Worm (Caenorhabditis elegans) whole organism, L1 larva: ENCODE results near the gene T13C2.2.

ENCODE experiments used
- alr-1 ChIP-seq: fragments of 200-800 bp; sonication (Bioruptor generic); optimal IDR thresholded peaks from 2 replicates; lab custom pipeline; 2018; ENCODE audit warnings: borderline replicate concordance, mild to moderate bottlenecking, missing genetic modification characterization, missing compliant biosample characterization
- blmp-1 ChIP-seq: fragments of 150-350 bp; optimal IDR thresholded peaks from 2 replicates; lab custom pipeline; 2014; ENCODE audit warnings: missing biosample characterization, missing genetic modification characterization
- ceh-82 ChIP-seq, 3 experiments: fragments of 150-350 bp in 1 of 3; sonication (generic microtip) in 2 of 3; optimal IDR thresholded peaks; 2 replicates each; lab custom pipeline; 2014 to 2017; ENCODE audit warnings: missing biosample characterization in 3 of 3, missing genetic modification characterization in 3 of 3
- dsc-1 ChIP-seq: sonication (generic microtip); optimal IDR thresholded peaks from 2 replicates; lab custom pipeline; 2016; ENCODE audit warnings: mild to moderate bottlenecking, missing genetic modification characterization, missing compliant biosample characterization
- efl-1 ChIP-seq, 4 experiments: fragments of 150-350 bp; optimal IDR thresholded peaks in 3 of 4; peaks in 1 of 4; 1 replicate in 1 of 4; 2 replicates in 3 of 4; lab custom pipeline; 2014; ENCODE audit warnings: missing biosample characterization in 2 of 4, missing genetic modification characterization in 2 of 4, missing genetic modification reagents in 2 of 4
- efl-3 ChIP-seq: fragments of 200-800 bp; sonication (Bioruptor generic); optimal IDR thresholded peaks from 2 replicates; lab custom pipeline; 2018; ENCODE audit warnings: mild to moderate bottlenecking, missing genetic modification characterization, missing compliant biosample characterization
- egl-27 ChIP-seq, 2 experiments: fragments of 150-350 bp in 1 of 2; sonication (generic microtip); optimal IDR thresholded peaks; 3 replicates each; lab custom pipeline; 2017 to 2018; ENCODE audit warnings: missing biosample characterization in 2 of 2, missing genetic modification characterization in 2 of 2, missing genetic modification reagents in 2 of 2
- elt-2 ChIP-seq: sonication (generic microtip); optimal IDR thresholded peaks from 2 replicates; lab custom pipeline; 2016; ENCODE audit warnings: missing genetic modification characterization, mild to moderate bottlenecking, inconsistent platforms, missing compliant biosample characterization, missing genetic modification reagents
- elt-3 ChIP-seq, 6 experiments: fragments of 150-350 bp in 1 of 6; sonication (generic microtip); optimal IDR thresholded peaks; 2 replicates each; lab custom pipeline; 2017 to 2018; ENCODE audit warnings: missing biosample characterization in 6 of 6, missing genetic modification characterization in 6 of 6, inconsistent platforms in 1 of 6
- ets-5 ChIP-seq: fragments of 200-800 bp; sonication (Bioruptor generic); IDR thresholded peaks from 2 replicates; pipeline ENCODE4 v1.3.6; 2022; ENCODE audit warnings: missing genetic modification characterization, missing compliant biosample characterization
- fkh-4 ChIP-seq: sonication (generic microtip); optimal IDR thresholded peaks from 2 replicates; lab custom pipeline; 2016; ENCODE audit warnings: missing compliant biosample characterization, missing genetic modification characterization, borderline replicate concordance
- fkh-8 ChIP-seq: sonication (generic microtip); optimal IDR thresholded peaks from 2 replicates; lab custom pipeline; 2016; ENCODE audit warnings: mild to moderate bottlenecking, missing genetic modification characterization, missing compliant biosample characterization
- hpl-2 ChIP-seq: fragments of 150-350 bp; optimal IDR thresholded peaks from 2 replicates; lab custom pipeline; 2014; ENCODE audit warnings: missing biosample characterization, missing genetic modification reagents, missing genetic modification characterization
- isw-1 ChIP-seq: fragments of 200-800 bp; sonication (Bioruptor generic); IDR thresholded peaks from 2 replicates; pipeline ENCODE4 v1.3.6; 2022; ENCODE audit warnings: missing genetic modification characterization, missing compliant biosample characterization
- lin-14 ChIP-seq: fragments of 200-800 bp; sonication (Bioruptor generic); optimal IDR thresholded peaks from 2 replicates; lab custom pipeline; 2018; ENCODE audit warnings: mild to moderate bottlenecking, missing genetic modification characterization, moderate library complexity, missing compliant biosample characterization
- lin-15B ChIP-seq: fragments of 150-350 bp; sonication (generic microtip); optimal IDR thresholded peaks from 3 replicates; lab custom pipeline; 2014; ENCODE audit warnings: missing biosample characterization, missing genetic modification characterization
- lin-35 ChIP-seq, 2 experiments: fragments of 150-350 bp; optimal IDR thresholded peaks; 2 replicates each; lab custom pipeline; 2014; ENCODE audit warnings: missing biosample characterization in 2 of 2, missing genetic modification characterization in 2 of 2, missing genetic modification reagents in 2 of 2
- mep-1 ChIP-seq: fragments of 150-350 bp; optimal IDR thresholded peaks from 2 replicates; lab custom pipeline; 2014; ENCODE audit warnings: missing biosample characterization, missing genetic modification characterization
- nhr-20 ChIP-seq: sonication (generic microtip); optimal IDR thresholded peaks from 2 replicates; lab custom pipeline; 2016; ENCODE audit warnings: mild to moderate bottlenecking, missing genetic modification characterization, missing compliant biosample characterization
- nhr-237 ChIP-seq: fragments of 150-350 bp; optimal IDR thresholded peaks from 2 replicates; lab custom pipeline; 2014; ENCODE audit warnings: missing biosample characterization, missing genetic modification characterization
- nhr-28 ChIP-seq: fragments of 150-350 bp; optimal IDR thresholded peaks from 2 replicates; lab custom pipeline; 2014; ENCODE audit warnings: missing biosample characterization, missing genetic modification characterization
- nhr-71 ChIP-seq: sonication (generic microtip); optimal IDR thresholded peaks from 2 replicates; lab custom pipeline; 2016; ENCODE audit warnings: mild to moderate bottlenecking, missing genetic modification characterization, moderate library complexity, missing compliant biosample characterization
- nhr-85 ChIP-seq: sonication (generic microtip); peaks from one replicate; lab custom pipeline; 2016; ENCODE audit warnings: missing genetic modification characterization, inconsistent platforms, missing compliant biosample characterization
- nhr-90 ChIP-seq: sonication (generic microtip); optimal IDR thresholded peaks from 2 replicates; lab custom pipeline; 2016; ENCODE audit warnings: mild to moderate bottlenecking, missing genetic modification characterization, missing compliant biosample characterization; ENCODE audit not compliant: poor library complexity
- pag-3 ChIP-seq: sonication (generic microtip); optimal IDR thresholded peaks from 2 replicates; lab custom pipeline; 2017; ENCODE audit warnings: missing genetic modification characterization, mild to moderate bottlenecking, missing compliant biosample characterization, antibody characterized with exemption, borderline replicate concordance; ENCODE audit not compliant: insufficient read depth
- rnt-1 ChIP-seq: sonication (generic microtip); optimal IDR thresholded peaks from 2 replicates; lab custom pipeline; 2016; ENCODE audit warnings: mild to moderate bottlenecking, missing genetic modification characterization, moderate library complexity, missing compliant biosample characterization
- snpc-4 ChIP-seq: fragments of 150-350 bp; optimal IDR thresholded peaks from 2 replicates; lab custom pipeline; 2014; ENCODE audit warnings: missing biosample characterization, missing genetic modification characterization
- snu-23 ChIP-seq: sonication (generic microtip); optimal IDR thresholded peaks from 2 replicates; lab custom pipeline; 2016; ENCODE audit warnings: missing genetic modification characterization, missing compliant biosample characterization
- sox-4 ChIP-seq: sonication (generic microtip); optimal IDR thresholded peaks from 2 replicates; lab custom pipeline; 2016; ENCODE audit warnings: missing genetic modification characterization, missing compliant biosample characterization
- sptf-1 ChIP-seq: fragments of 150-350 bp; optimal IDR thresholded peaks from 2 replicates; lab custom pipeline; 2014; ENCODE audit warnings: missing biosample characterization, missing genetic modification characterization
- sup-37 ChIP-seq: fragments of 200-800 bp; sonication (Bioruptor generic); optimal IDR thresholded peaks from 2 replicates; lab custom pipeline; 2018; ENCODE audit warnings: mild to moderate bottlenecking, missing genetic modification characterization, missing compliant biosample characterization

T13C2.2 gene

DNA sequence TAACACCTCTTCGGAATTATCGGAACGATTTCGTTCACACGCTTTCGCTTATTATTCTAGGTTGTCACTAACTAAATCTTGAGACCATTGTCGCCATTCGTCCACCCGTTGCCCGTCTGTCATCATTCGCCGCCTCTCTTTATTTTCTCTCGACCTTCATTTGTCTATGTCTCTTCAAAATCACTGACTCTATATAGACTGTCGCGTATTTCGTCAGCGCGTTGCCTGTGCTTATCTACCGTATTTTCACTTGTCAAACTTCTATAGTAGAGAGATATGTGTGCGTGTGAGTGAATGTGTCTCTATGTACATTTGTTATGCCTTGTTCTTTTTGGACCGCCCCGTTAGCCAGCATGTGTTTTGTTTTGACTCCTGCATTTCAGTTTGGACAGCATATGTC, 37.1 kb downstream of the T13C2.2 start (continued):
- TF ChIP-seq fkh-4 (no peak), sup-37 (GFP tag; lab: Kevin White, UChicago) (no peak)

DNA sequence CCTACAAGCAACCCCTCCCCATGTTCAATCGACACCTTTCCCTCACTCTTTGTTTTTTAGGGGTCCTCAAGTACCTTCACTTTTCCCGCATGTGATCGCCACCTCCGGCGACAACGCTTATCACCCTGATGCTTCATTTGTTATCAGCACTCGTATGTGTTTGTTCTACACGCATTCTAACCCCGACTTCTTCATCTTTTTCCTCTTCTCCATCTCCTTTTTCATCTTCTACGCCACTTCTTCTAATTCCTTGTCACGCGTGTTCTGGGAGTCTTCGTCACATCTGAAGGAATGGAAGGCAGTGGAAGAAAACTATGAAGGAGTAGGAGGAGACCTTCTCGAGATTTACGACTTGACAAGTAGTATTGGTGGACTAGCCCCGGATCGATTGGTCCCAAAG, 38.0 kb downstream of the T13C2.2 start:
- TF ChIP-seq mep-1 (peak; percentile 11), lin-35 (GFP tag; optimal IDR thresholded peaks at IDR 0.05; lab: Kevin White, UChicago) (peak in 1 of 2 experiments; percentile 50), blmp-1 (tag; lab: Kevin White, UChicago) (peak; percentile 82), sptf-1 (tag; lab: Kevin White, UChicago) (no peak), efl-1 (optimal IDR thresholded peaks at IDR 0.05; lab: Kevin White, UChicago) (no peak), efl-1 (GFP tag; optimal IDR thresholded peaks at IDR 0.05 in 1 of 2; lab: Kevin White, UChicago) (peak in 1 of 2 experiments; percentile 90), elt-3 (tag; optimal IDR thresholded peaks at IDR 0.05; lab: Kevin White, UChicago) (peak in 3 of 6 experiments; percentile 4 to 62 (median 26)), lin-14 (GFP tag; lab: Kevin White, UChicago) (peak; percentile 43), nhr-85 (tag; lab: Kevin White, UChicago) (peak; percentile 62), fkh-8 (tag; lab: Kevin White, UChicago) (no peak), lin-15B (tag; lab: Kevin White, UChicago) (no peak), pag-3 (tag; lab: Kevin White, UChicago) (no peak), nhr-71 (peak; percentile 32), elt-2 (tag; lab: Kevin White, UChicago) (peak; percentile 23), nhr-90 (no peak), snpc-4 (tag; lab: Kevin White, UChicago) (no peak), snu-23 (peak; percentile 2), nhr-28 (tag; lab: Kevin White, UChicago) (no peak), nhr-20 (tag; lab: Kevin White, UChicago) (peak; percentile 38)

DNA sequence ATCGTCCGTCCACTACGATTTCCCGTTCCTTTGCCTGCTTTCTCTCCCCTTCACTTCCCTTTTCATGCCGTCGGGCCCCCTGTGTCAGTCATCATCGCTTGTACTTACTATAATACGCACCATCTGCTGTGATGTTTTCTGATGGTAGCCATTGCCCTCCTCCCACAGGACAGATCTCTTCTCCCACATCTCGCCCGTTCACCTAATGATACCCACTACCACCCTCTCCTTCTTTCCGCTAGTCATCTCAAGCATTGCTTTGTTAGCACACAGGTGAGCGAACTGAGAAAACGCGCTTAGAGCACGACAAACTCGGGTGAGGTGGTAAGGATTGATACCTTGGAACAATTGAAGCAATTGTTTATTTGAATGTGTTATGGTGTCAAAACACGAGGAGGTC, 38.9 kb downstream of the T13C2.2 start:
- no peak for TF ChIP-seq nhr-237 (tag; lab: Kevin White, UChicago)
- no peak for TF ChIP-seq egl-27 (tag; optimal IDR thresholded peaks at IDR 0.05; lab: Kevin White, UChicago)
- TF ChIP-seq nhr-90, result no peak
- no peak for TF ChIP-seq alr-1
- TF ChIP-seq hpl-2 (GFP tag; lab: Kevin White, UChicago), result no peak
- no peak for TF ChIP-seq efl-1 (optimal IDR thresholded peaks at IDR 0.05; lab: Kevin White, UChicago)
- TF ChIP-seq efl-1 (GFP tag; optimal IDR thresholded peaks at IDR 0.05 in 1 of 2; lab: Kevin White, UChicago), result peak in 1 of 2 experiments; percentile 16
- no peak for TF ChIP-seq lin-14 (GFP tag; lab: Kevin White, UChicago)
- TF ChIP-seq isw-1 (GFP tag; lab: Robert Waterston, UW), result no peak
- peak; percentile 74 for TF ChIP-seq nhr-85 (tag; lab: Kevin White, UChicago)
- TF ChIP-seq efl-3 (GFP tag; lab: Kevin White, UChicago), result no peak
- TF ChIP-seq blmp-1 (tag; lab: Kevin White, UChicago), result peak; percentile 72

DNA sequence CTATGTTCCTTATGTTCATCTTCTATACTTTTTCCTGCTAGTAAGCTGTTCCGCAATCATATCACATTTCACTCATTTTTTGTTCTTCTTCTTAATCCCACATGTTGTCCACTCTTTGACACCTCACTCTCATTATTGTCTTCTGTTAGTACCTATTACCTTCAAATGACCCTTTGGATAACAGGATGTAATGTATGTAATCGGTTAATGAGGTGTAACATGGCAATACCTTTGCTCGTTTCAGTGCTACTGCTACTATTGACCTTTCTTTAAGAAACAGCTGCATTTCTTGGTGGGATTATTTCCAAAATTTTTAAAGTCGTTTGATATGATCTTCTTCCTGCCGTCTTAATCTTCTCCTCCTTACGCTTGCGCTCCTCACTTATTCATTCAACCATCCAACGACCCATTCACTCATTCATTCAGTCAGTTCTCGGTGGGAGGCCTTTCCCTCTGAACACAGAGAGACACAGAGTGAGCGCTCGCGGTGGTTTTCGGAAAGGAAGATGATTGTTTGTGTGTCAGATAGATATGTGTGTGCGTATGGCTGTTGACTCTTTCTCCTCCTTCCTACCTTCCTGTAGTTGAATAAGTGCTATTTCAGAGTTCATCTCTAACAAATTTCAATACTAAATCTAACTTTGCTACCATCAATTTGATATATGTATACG, 39.7 kb downstream of the T13C2.2 start:
- TF ChIP-seq ets-5 (GFP tag; lab: Robert Waterston, UW) (no peak), ceh-82 (tag; optimal IDR thresholded peaks at IDR 0.05; lab: Kevin White, UChicago) (peak in 1 of 3 experiments; percentile 6), blmp-1 (tag; lab: Kevin White, UChicago) (peak; percentile 32), sox-4 (tag; lab: Kevin White, UChicago) (no peak), efl-1 (optimal IDR thresholded peaks at IDR 0.05; lab: Kevin White, UChicago) (no peak), efl-1 (GFP tag; optimal IDR thresholded peaks at IDR 0.05 in 1 of 2; lab: Kevin White, UChicago) (peak in 1 of 2 experiments; percentile 66), rnt-1 (tag; lab: Kevin White, UChicago) (peak; percentile 6), dsc-1 (tag; lab: Kevin White, UChicago) (peak; percentile 21), lin-14 (GFP tag; lab: Kevin White, UChicago) (peak; percentile 61), pag-3 (tag; lab: Kevin White, UChicago) (no peak), elt-3 (tag; optimal IDR thresholded peaks at IDR 0.05; lab: Kevin White, UChicago) (no peak)
